Worm (Caenorhabditis elegans): Measurements from ENCODE around the gene fbxc-32.

fbxc-32 gene

DNA sequence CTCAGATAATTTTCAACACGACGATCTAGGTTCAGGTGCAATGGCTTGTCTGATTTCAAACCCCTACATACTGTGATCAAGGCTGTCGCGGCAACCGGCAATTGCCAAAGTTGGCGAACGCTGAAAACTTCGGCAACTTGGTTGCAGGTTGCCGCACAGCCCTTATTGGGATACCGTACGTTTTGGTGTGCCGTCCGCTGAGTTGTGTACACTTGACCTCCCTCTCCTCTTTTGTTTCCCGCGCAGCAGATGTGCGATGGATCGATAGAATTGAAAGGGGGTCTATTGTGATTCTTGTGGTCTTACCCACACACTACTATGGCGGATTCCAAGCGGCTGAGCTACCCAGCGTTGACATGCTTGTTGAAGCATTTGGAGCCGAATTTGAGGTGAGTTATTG lies 12.2 kb upstream of the fbxc-32 start, which contains the start of the genes C32B5.18 and C32B5.7:
Gene C32B5.18, plus strand, starts transcription at position 301 of the 400 bp plus-strand sequence.
Gene C32B5.7, plus strand, starts transcription at position 311 of the 400 bp plus-strand sequence.
- TF ChIP-seq aha-1 (tag): peak; percentile 76
- TF ChIP-seq pqm-1 (tag; optimal IDR thresholded peaks at IDR 0.05): no peak

DNA sequence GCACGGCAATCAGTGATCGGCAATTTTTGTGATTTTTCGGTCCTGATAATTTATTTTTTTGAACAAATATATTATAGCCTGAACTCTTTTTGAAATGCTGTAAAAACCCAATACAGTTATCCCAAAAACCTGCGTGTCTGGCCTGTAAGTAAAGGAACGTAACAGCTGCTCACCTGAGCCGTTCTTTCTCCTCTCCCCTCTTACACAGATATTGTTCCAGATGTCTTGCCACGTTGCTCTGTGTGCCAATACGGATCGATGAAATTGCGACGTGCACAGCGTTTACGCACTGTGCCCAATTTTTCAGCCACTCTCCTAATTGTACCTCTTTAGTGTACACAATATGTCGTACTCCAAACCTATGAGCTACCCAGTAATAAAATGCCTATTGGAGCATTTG lies 10.6 kb upstream of the fbxc-32 start, which contains the start of gene sdz-4:
Gene sdz-4, plus strand, starts transcription at position 301 of the 400 bp plus-strand sequence.
- no peak for TF ChIP-seq Y48G9A.11 (GFP tag; IDR thresholded peaks at IDR 0.05)
- no peak for TF ChIP-seq dmd-9 (GFP tag; IDR thresholded peaks at IDR 0.05)
- no peak for TF ChIP-seq mep-1 (tag; optimal IDR thresholded peaks at IDR 0.05)
- TF ChIP-seq aha-1 (tag): peak; percentile 74
- no peak for TF ChIP-seq snpc-4 (tag; optimal IDR thresholded peaks at IDR 0.05)

DNA sequence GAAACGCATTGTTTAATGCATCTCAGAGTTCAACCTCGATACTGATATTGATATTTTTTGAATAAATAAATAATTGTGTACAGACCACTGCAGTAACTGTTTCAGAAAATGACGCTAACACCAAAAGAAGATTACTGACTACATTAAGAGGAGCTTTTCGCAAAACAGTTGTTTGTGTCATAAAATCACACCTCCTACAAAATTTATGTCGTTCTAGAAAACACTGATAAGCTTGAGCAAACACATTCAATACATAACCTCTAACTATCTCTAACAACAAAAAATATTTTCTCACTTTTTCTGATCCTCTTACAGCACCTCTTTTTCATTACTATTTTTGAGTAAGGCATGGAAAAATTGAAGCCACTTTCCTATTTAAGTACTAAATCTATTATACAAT lies 6.6 kb upstream of the fbxc-32 start, which contains the start of gene fbxc-7:
Gene fbxc-7, plus strand, starts transcription at position 301 of the 400 bp plus-strand sequence.
- TF ChIP-seq nhr-28 (tag; optimal IDR thresholded peaks at IDR 0.05): peak; percentile 29

DNA sequence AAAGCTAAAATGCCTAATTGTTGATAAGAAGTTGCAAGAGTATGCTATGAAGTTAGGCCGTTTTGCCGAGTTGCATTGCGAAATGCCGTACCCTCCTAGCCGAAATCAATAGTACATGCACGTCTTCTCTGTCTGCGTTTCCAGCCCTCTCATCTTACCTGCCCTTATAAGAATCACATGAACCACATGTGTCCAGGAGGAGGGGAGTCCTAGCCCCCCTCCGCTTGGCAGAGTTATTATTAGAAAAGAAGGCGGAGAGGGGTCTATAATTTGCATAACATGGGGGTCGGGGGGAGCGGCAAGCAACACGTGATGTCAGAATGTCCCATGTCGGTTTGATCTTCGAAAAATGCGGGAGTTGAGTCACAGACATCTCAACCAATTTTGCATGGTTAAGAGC lies 5.1 kb upstream of the fbxc-32 start:
- TF ChIP-seq snpc-4 (tag; optimal IDR thresholded peaks at IDR 0.05) (no peak), F37D6.2 (tag; optimal IDR thresholded peaks at IDR 0.05) (no peak), cey-2 (tag; optimal IDR thresholded peaks at IDR 0.05; ENCODE audit: borderline replicate concordance, insufficient read depth) (no peak), nhr-237 (tag; optimal IDR thresholded peaks at IDR 0.05) (no peak), nhr-10 (tag; optimal IDR thresholded peaks at IDR 0.05) (no peak)

DNA sequence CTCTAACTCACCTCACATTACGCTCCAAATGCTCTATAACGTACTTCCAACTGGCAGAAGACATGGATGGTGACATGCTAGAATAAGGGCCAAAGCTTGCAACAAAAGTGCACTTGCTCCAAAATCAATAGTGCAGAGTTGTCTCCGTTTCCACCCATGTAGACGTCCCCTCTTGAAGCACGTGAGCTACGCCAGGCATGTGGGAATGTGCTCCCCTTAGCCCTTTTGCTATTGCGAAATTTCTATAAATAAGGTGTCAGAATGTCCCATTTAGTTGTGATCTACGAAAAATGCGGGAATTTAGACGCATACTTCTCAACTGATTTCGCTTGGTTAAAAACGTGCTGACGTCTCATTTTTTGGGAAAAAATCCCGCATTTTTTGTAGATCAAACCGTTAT lies 2.4 kb upstream of the fbxc-32 start:
- no peak for TF ChIP-seq hlh-11 (tag; optimal IDR thresholded peaks at IDR 0.05)
- no peak for TF ChIP-seq skn-1 (tag; optimal IDR thresholded peaks at IDR 0.05)
- no peak for TF ChIP-seq spr-1 (tag; optimal IDR thresholded peaks at IDR 0.05)
- TF ChIP-seq nhr-111 (GFP tag; optimal IDR thresholded peaks at IDR 0.05): no peak
- no peak for TF ChIP-seq nhr-28 (tag; optimal IDR thresholded peaks at IDR 0.05)
- TF ChIP-seq lin-15B (tag; optimal IDR thresholded peaks at IDR 0.05): no peak
- TF ChIP-seq mdt-29 (GFP tag; IDR thresholded peaks at IDR 0.05): no peak
- TF ChIP-seq T26A8.4 (GFP tag; IDR thresholded peaks at IDR 0.05): no peak
- no peak for TF ChIP-seq hlh-30 (tag; optimal IDR thresholded peaks at IDR 0.05; ENCODE audit: insufficient read depth)
- no peak for TF ChIP-seq saeg-2 (GFP tag; IDR thresholded peaks at IDR 0.05)
- TF ChIP-seq Y48G9A.11 (GFP tag; IDR thresholded peaks at IDR 0.05): no peak

DNA sequence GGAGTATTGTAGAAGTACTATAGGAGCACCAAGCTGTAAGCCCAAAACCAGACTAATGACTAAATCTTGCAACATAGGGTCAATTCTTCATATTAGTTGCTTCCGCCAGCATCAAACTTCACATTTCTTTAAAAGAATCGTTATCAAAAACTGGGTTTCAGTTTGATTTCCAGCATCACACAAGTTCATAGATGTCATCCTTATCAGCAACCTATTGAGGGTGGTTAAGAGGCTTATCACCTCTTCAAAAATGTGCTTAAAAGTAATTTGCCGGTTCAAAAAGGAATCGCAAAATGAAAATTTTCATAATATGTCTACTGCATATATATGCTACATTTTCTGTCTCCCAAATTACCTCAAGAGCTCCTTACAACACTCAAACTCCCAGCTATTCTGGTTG lies 4.2 kb downstream of the fbxc-32 start, which contains the start of gene clec-43:
Gene clec-43, plus strand, starts transcription at position 294 of the 400 bp plus-strand sequence.
- peak; percentile 36 for TF ChIP-seq nhr-77 (tag; optimal IDR thresholded peaks at IDR 0.05)
- TF ChIP-seq nhr-28 (tag; optimal IDR thresholded peaks at IDR 0.05): peak; percentile 70
- TF ChIP-seq zag-1 (tag; optimal IDR thresholded peaks at IDR 0.05): no peak
- no peak for TF ChIP-seq ces-1 (GFP tag; optimal IDR thresholded peaks at IDR 0.05)
- TF ChIP-seq dmd-6 (GFP tag; IDR thresholded peaks at IDR 0.05): peak; percentile 81
- peak; percentile 32 for TF ChIP-seq hlh-11 (tag; optimal IDR thresholded peaks at IDR 0.05)
- no peak for TF ChIP-seq F10B5.3 (tag; optimal IDR thresholded peaks at IDR 0.05)
- no peak for TF ChIP-seq ceh-62 (tag; optimal IDR thresholded peaks at IDR 0.05)
- TF ChIP-seq nhr-41 (GFP tag; IDR thresholded peaks at IDR 0.05): no peak
- TF ChIP-seq pqm-1 (tag; optimal IDR thresholded peaks at IDR 0.05): peak; percentile 92

DNA sequence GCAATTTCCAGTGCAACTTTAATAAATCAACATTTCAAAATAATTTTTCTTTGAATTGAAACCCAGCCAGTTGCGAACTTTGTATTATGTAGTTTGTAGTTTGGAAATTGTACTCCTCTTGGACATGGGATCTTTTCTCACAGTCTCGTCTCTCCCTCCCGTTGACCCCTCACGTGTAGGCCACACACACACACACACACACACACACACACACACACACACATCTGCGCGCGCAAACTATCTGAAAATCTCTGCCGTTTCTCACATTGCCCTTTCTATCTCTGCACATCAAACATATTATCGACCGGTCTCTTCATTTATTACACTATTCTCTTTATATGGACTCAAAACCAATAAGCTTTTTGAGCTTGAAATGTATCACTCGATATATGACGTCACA lies 7.2 kb downstream of the fbxc-32 start, which contains the start of gene fbxc-36:
Gene fbxc-36, plus strand, starts transcription at position 205 of the 400 bp plus-strand sequence.
- TF ChIP-seq nhr-77 (tag; optimal IDR thresholded peaks at IDR 0.05) (no peak), nhr-48 (tag; optimal IDR thresholded peaks at IDR 0.05) (no peak), nhr-28 (tag; optimal IDR thresholded peaks at IDR 0.05) (peak; percentile 53)

Data from whole organism, L4 larva.